Fruit fly (Drosophila melanogaster) whole organism, adult: ENCODE data around the gene CG34298.

Experiments used
- CG11617 ChIP-seq: fragments of 200-800 bp; sonication (Bioruptor generic); optimal IDR thresholded peaks from 2 replicates; lab custom pipeline; 2017; ENCODE audit warnings: mild to moderate bottlenecking, missing biosample characterization, missing genetic modification reagents, missing genetic modification characterization
- CG12768 ChIP-seq: fragments of 200-800 bp; sonication (Bioruptor generic); optimal IDR thresholded peaks from 2 replicates; lab custom pipeline; 2017; ENCODE audit warnings: missing biosample characterization, missing genetic modification characterization, mild to moderate bottlenecking, moderate library complexity, missing genetic modification reagents
- CG14711 ChIP-seq: fragments of 200-800 bp; sonication (Bioruptor generic); optimal IDR thresholded peaks from 2 replicates; lab custom pipeline; 2018; ENCODE audit warnings: missing biosample characterization, mild to moderate bottlenecking, missing genetic modification characterization, moderate library complexity
- CG1620 ChIP-seq: fragments of 200-800 bp; sonication (Bioruptor generic); optimal IDR thresholded peaks from 2 replicates; lab custom pipeline; 2016; ENCODE audit warnings: missing biosample characterization, missing genetic modification characterization
- CG33017 ChIP-seq: fragments of 200-800 bp; sonication (Bioruptor generic); optimal IDR thresholded peaks from 2 replicates; lab custom pipeline; 2018; ENCODE audit warnings: missing biosample characterization, mild to moderate bottlenecking, missing genetic modification characterization, moderate library complexity
- CG5204 ChIP-seq: fragments of 200-800 bp; sonication (Bioruptor generic); optimal IDR thresholded peaks from 2 replicates; lab custom pipeline; 2016; ENCODE audit warnings: missing biosample characterization, missing genetic modification characterization
- CG7045 ChIP-seq: fragments of 200-800 bp; sonication (Bioruptor generic); optimal IDR thresholded peaks from 2 replicates; lab custom pipeline; 2017; ENCODE audit warnings: missing biosample characterization, mild to moderate bottlenecking, missing genetic modification characterization
- CG7101 ChIP-seq: fragments of 200-800 bp; sonication (Bioruptor generic); optimal IDR thresholded peaks from 2 replicates; lab custom pipeline; 2018; ENCODE audit warnings: missing biosample characterization, mild to moderate bottlenecking, missing genetic modification characterization, moderate library complexity
- Clk ChIP-seq: fragments of 200-800 bp; sonication (Bioruptor generic); optimal IDR thresholded peaks from 2 replicates; lab custom pipeline; 2017; ENCODE audit warnings: missing biosample characterization, missing genetic modification characterization
- Crg-1 ChIP-seq: fragments of 200-800 bp; sonication (Bioruptor generic); optimal IDR thresholded peaks from 2 replicates; lab custom pipeline; 2016; ENCODE audit warnings: missing biosample characterization, missing genetic modification characterization
- Hr96 ChIP-seq: fragments of 200-800 bp; sonication (Bioruptor generic); optimal IDR thresholded peaks from 2 replicates; lab custom pipeline; 2016; ENCODE audit warnings: missing biosample characterization, missing genetic modification characterization
- Mnt ChIP-seq: fragments of 200-800 bp; sonication (Bioruptor generic); optimal IDR thresholded peaks from 2 replicates; lab custom pipeline; 2016; ENCODE audit warnings: missing biosample characterization, mild to moderate bottlenecking, missing genetic modification characterization
- bab1 ChIP-seq: fragments of 200-800 bp; sonication (Bioruptor generic); optimal IDR thresholded peaks from 3 replicates; lab custom pipeline; 2019; ENCODE audit warnings: missing biosample characterization, mild to moderate bottlenecking, missing genetic modification characterization, moderate library complexity
- cic ChIP-seq: fragments of 200-800 bp; sonication (Bioruptor generic); optimal IDR thresholded peaks from 2 replicates; lab custom pipeline; 2017; ENCODE audit warnings: missing biosample characterization, mild to moderate bottlenecking, missing genetic modification characterization, moderate library complexity
- cnc ChIP-seq, 2 experiments: fragments of >200 bp; optimal IDR thresholded peaks; 2 replicates each; lab custom pipeline; 2017
- kay ChIP-seq: fragments of 200-800 bp; sonication (Bioruptor generic); peaks from one replicate; lab custom pipeline; 2016; ENCODE audit warnings: missing biosample characterization, missing genetic modification characterization, borderline replicate concordance
- ovo ChIP-seq: fragments of 200-800 bp; sonication (Bioruptor generic); optimal IDR thresholded peaks from 2 replicates; lab custom pipeline; 2016; ENCODE audit warnings: missing biosample characterization, missing genetic modification characterization
- pad ChIP-seq: fragments of 200-800 bp; sonication (Bioruptor generic); optimal IDR thresholded peaks from 3 replicates; lab custom pipeline; 2017; ENCODE audit warnings: missing biosample characterization, missing genetic modification characterization, mild to moderate bottlenecking, moderate library complexity, missing genetic modification reagents
- tj ChIP-seq: fragments of 200-800 bp; sonication (Bioruptor generic); optimal IDR thresholded peaks from 3 replicates; lab custom pipeline; 2017; ENCODE audit warnings: missing biosample characterization, mild to moderate bottlenecking, missing genetic modification characterization, moderate library complexity
- toe ChIP-seq: fragments of 200-800 bp; sonication (Bioruptor generic); optimal IDR thresholded peaks from 2 replicates; lab custom pipeline; 2016; ENCODE audit warnings: missing biosample characterization, missing genetic modification characterization

Gene CG34298

dm6 chr3R:30022452-30023028 is 22.9 kb downstream of the CG34298 start, which contains the start of the genes RpS28a and Axn:
Gene RpS28a (minus strand): TSS chr3R:30022648.
Gene Axn (plus strand): TSS chr3R:30022842.
- TF ChIP-seq cnc (optimal IDR thresholded peaks at IDR 0.05; lab: Kevin White, UChicago) (no peak), Mnt (peak; percentile 5), CG14711 (tag; lab: Kevin White, UChicago) (peak; percentile 57)

- TF ChIP-seq CG1620 (GFP tag; lab: Kevin White, UChicago): no peak
- TF ChIP-seq tj (GFP tag; lab: Kevin White, UChicago): no peak
- TF ChIP-seq CG5204 (GFP tag; lab: Kevin White, UChicago): no peak
Measured at dm6 chr3R:30023445-30023844, 23.9 kb downstream of the CG34298 start.

dm6 chr3R:30030061-30030460 is 30.5 kb downstream of the CG34298 start:
- no peak for TF ChIP-seq Crg-1
- no peak for TF ChIP-seq kay

dm6 chr3R:30032281-30032680 is 32.7 kb downstream of the CG34298 start:
- TF ChIP-seq Hr96 (no peak), toe (GFP tag; lab: Kevin White, UChicago) (no peak), tj (GFP tag; lab: Kevin White, UChicago) (no peak), CG7101 (tag; lab: Kevin White, UChicago) (no peak), cnc (optimal IDR thresholded peaks at IDR 0.05; lab: Kevin White, UChicago) (no peak), pad (GFP tag; lab: Kevin White, UChicago) (no peak), CG1620 (GFP tag; lab: Kevin White, UChicago) (no peak)

- TF ChIP-seq cic (GFP tag; lab: Kevin White, UChicago) (no peak), Mnt (no peak)
Measured at dm6 chr3R:30036609-30037008, 37.0 kb downstream of the CG34298 start, which contains the start of gene ZIPIC. Gene ZIPIC (minus strand): TSS chr3R:30036870.

- TF ChIP-seq bab1: no peak
Measured at dm6 chr3R:30037630-30038029, 38.0 kb downstream of the CG34298 start, which contains the start of gene ocn. Gene ocn (minus strand): TSS chr3R:30037730.

- TF ChIP-seq toe (GFP tag; lab: Kevin White, UChicago): no peak
- no peak for TF ChIP-seq ovo
Measured at dm6 chr3R:30038628-30039027, 39.0 kb downstream of the CG34298 start, which contains the start of gene janB. Gene janB (minus strand): TSS chr3R:30038728.

dm6 chr3R:30039494-30039893 is 39.9 kb downstream of the CG34298 start, which contains the start of the genes janA, Sry-alpha and Sry-beta:
Gene janA (minus strand): TSS chr3R:30039533.
Gene Sry-alpha (plus strand): TSS chr3R:30039719.
Gene Sry-beta (plus strand): TSS chr3R:30039719.
- TF ChIP-seq Mnt: peak; percentile 33
- TF ChIP-seq CG11617 (GFP tag; lab: Kevin White, UChicago): peak; percentile 20
- TF ChIP-seq CG14711 (tag; lab: Kevin White, UChicago): peak; percentile 19
- TF ChIP-seq bab1: peak; percentile 65
- peak; percentile 45 for TF ChIP-seq Crg-1
- TF ChIP-seq kay: no peak
- TF ChIP-seq cic (GFP tag; lab: Kevin White, UChicago): no peak
- TF ChIP-seq CG7101 (tag; lab: Kevin White, UChicago): peak; percentile 0
- TF ChIP-seq CG1620 (GFP tag; lab: Kevin White, UChicago): peak; percentile 45

dm6 chr3R:30040879-30041278 is 41.3 kb downstream of the CG34298 start:
- TF ChIP-seq Hr96: no peak
- no peak for TF ChIP-seq pad (GFP tag; lab: Kevin White, UChicago)
- TF ChIP-seq cic (GFP tag; lab: Kevin White, UChicago): no peak
- no peak for TF ChIP-seq CG14711 (tag; lab: Kevin White, UChicago)

dm6 chr3R:30043139-30043744 is 43.6 kb downstream of the CG34298 start, which contains the start of gene Sry-delta:
Gene Sry-delta (plus strand): TSS chr3R:30043341.
- TF ChIP-seq bab1: peak; percentile 76
- TF ChIP-seq ovo: no peak
- TF ChIP-seq CG11617 (GFP tag; lab: Kevin White, UChicago): peak; percentile 73
- TF ChIP-seq Mnt: peak; percentile 85
- peak; percentile 65 for TF ChIP-seq CG12768 (GFP tag; lab: Kevin White, UChicago)
- peak; percentile 61 for TF ChIP-seq CG33017 (tag; lab: Kevin White, UChicago)
- TF ChIP-seq CG14711 (tag; lab: Kevin White, UChicago): peak; percentile 60
- TF ChIP-seq cic (GFP tag; lab: Kevin White, UChicago): peak; percentile 45
- no peak for TF ChIP-seq kay
- peak; percentile 64 for TF ChIP-seq pad (GFP tag; lab: Kevin White, UChicago)
- no peak for TF ChIP-seq cnc (optimal IDR thresholded peaks at IDR 0.05; lab: Kevin White, UChicago)
- TF ChIP-seq CG7101 (tag; lab: Kevin White, UChicago): peak; percentile 74
- peak; percentile 71 for TF ChIP-seq Crg-1
- TF ChIP-seq CG7045: peak; percentile 73
- peak; percentile 59 for TF ChIP-seq Clk (GFP tag; lab: Kevin White, UChicago)
- no peak for TF ChIP-seq CG5204 (GFP tag; lab: Kevin White, UChicago)
- peak; percentile 85 for TF ChIP-seq tj (GFP tag; lab: Kevin White, UChicago)
- TF ChIP-seq toe (GFP tag; lab: Kevin White, UChicago): peak; percentile 87
- peak; percentile 90 for TF ChIP-seq CG1620 (GFP tag; lab: Kevin White, UChicago)
- peak; percentile 90 for TF ChIP-seq Hr96
